Fruit fly (Drosophila melanogaster) whole organism, prepupa: ENCODE measurements around the gene CG33325.

Experiments
- CG3032 ChIP-seq: fragments of 200-800 bp; optimal IDR thresholded peaks from 2 replicates; lab custom pipeline; 2019; ENCODE audit warnings: missing biosample characterization, mild to moderate bottlenecking, missing genetic modification characterization, moderate library complexity
- CG32006 ChIP-seq: fragments of 200-800 bp; sonication (Bioruptor generic); optimal IDR thresholded peaks from 3 replicates; lab custom pipeline; 2017; ENCODE audit warnings: missing biosample characterization, mild to moderate bottlenecking, missing genetic modification characterization
- Lpt ChIP-seq: fragments of 200-800 bp; sonication (Bioruptor generic); optimal IDR thresholded peaks from 3 replicates; lab custom pipeline; 2016; ENCODE audit warnings: missing biosample characterization, missing genetic modification characterization
- Met ChIP-seq: fragments of 200-800 bp; sonication (Bioruptor generic); optimal IDR thresholded peaks from 3 replicates; lab custom pipeline; 2016; ENCODE audit warnings: missing biosample characterization, missing genetic modification characterization
- OdsH ChIP-seq: fragments of 200-800 bp; sonication (Bioruptor generic); optimal IDR thresholded peaks from 3 replicates; lab custom pipeline; 2016; ENCODE audit warnings: missing biosample characterization, missing genetic modification characterization
- dac ChIP-seq: fragments of 200-800 bp; sonication (Bioruptor generic); optimal IDR thresholded peaks from 2 replicates; lab custom pipeline; 2017; ENCODE audit warnings: missing biosample characterization, mild to moderate bottlenecking, missing genetic modification characterization
- esn ChIP-seq: fragments of 200-800 bp; sonication (Bioruptor generic); optimal IDR thresholded peaks from 2 replicates; lab custom pipeline; 2016; ENCODE audit warnings: missing biosample characterization, mild to moderate bottlenecking, missing genetic modification characterization, moderate library complexity
- net ChIP-seq: fragments of 200-800 bp; sonication (Bioruptor generic); optimal IDR thresholded peaks from 3 replicates; lab custom pipeline; 2016; ENCODE audit warnings: missing biosample characterization, missing genetic modification characterization
- pdm3 ChIP-seq: fragments of 200-800 bp; sonication (Bioruptor generic); optimal IDR thresholded peaks from 3 replicates; lab custom pipeline; 2016; ENCODE audit warnings: missing biosample characterization, missing genetic modification characterization
- salr ChIP-seq, 2 experiments: fragments of 200-800 bp; sonication (Bioruptor generic); optimal IDR thresholded peaks; 3 replicates each; lab custom pipeline; 2016 to 2018; ENCODE audit warnings: missing biosample characterization in 2 of 2, missing genetic modification characterization in 2 of 2, mild to moderate bottlenecking in 1 of 2

DNA sequence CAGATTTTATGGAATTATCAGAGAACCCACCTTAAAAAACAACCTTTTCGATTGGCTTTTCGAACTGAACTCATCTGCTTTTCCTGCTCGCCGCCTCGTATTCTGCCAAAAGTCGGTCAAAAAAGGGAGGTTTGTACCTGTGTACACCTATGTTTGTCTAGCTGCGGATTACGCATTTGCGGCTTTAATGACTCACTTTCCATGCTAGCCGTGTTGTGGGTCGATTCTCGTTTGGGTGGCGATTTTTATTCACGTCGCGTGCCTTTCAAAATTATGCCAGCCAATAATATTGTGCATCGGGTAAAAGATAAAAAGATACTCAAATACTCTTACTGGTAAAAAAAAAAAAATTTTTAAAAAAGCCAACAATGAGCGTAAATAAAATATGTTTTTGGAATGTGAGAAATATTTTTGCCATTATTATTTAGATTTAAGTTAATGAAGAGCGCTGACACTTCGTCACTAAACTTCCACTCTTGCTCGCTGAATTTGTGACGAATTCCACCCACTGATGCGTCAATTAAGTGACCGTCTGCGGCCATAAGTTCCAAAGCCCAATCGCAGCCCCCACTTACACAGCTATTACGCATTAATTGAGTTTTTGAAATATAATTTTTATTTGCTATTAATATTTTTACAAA, 34.1 kb downstream of the CG33325 start, which contains the start of gene Cyp313b1:
- no peak for TF ChIP-seq Met
- no peak for TF ChIP-seq Lpt (GFP tag; lab: Kevin White, UChicago)
- no peak for TF ChIP-seq CG3032
- no peak for TF ChIP-seq OdsH (GFP tag; lab: Kevin White, UChicago)
- no peak for TF ChIP-seq CG32006
- no peak for TF ChIP-seq dac (GFP tag; lab: Kevin White, UChicago)
- no peak for TF ChIP-seq net (GFP tag; lab: Kevin White, UChicago)
- no peak for TF ChIP-seq esn (GFP tag; lab: Kevin White, UChicago)
- TF ChIP-seq salr (GFP tag; optimal IDR thresholded peaks at IDR 0.05; lab: Kevin White, UChicago) = no peak
- TF ChIP-seq pdm3 (GFP tag; lab: Kevin White, UChicago) = no peak
